Fruit fly (Drosophila melanogaster): ENCODE results near the gene Ctps.

The Ctps gene

dm6 chr3L:15072149-15072548, 25.6 kb upstream of the Ctps start (continued):
- no peak for TF ChIP-seq ind (GFP tag; optimal IDR thresholded peaks at IDR 0.05)
- TF ChIP-seq CG3838 (GFP tag; optimal IDR thresholded peaks at IDR 0.05): no peak
- no peak for TF ChIP-seq sisA (GFP tag; IDR thresholded peaks at IDR 0.05)
- peak; percentile 17 for TF ChIP-seq BEAF-32 (GFP tag; optimal IDR thresholded peaks at IDR 0.05)
- TF ChIP-seq CG7839 (tag; optimal IDR thresholded peaks at IDR 0.05): no peak
- TF ChIP-seq CkIIα-i1 (GFP tag; IDR thresholded peaks at IDR 0.05): no peak
- TF ChIP-seq CG13424 (tag; optimal IDR thresholded peaks at IDR 0.05): no peak
- TF ChIP-seq CG3847 (GFP tag; IDR thresholded peaks at IDR 0.05): no peak
- no peak for TF ChIP-seq nmo (GFP tag; optimal IDR thresholded peaks at IDR 0.05)
- TF ChIP-seq CG2116 (GFP tag; optimal IDR thresholded peaks at IDR 0.05): no peak
- TF ChIP-seq NC2β (GFP tag; optimal IDR thresholded peaks at IDR 0.05): no peak
- no peak for TF ChIP-seq Fer1 (GFP tag; optimal IDR thresholded peaks at IDR 0.05)
- TF ChIP-seq CTCF (GFP tag; optimal IDR thresholded peaks at IDR 0.05): peak; percentile 77
- no peak for TF ChIP-seq kay (GFP tag; optimal IDR thresholded peaks at IDR 0.05)
- TF ChIP-seq trem (tag; optimal IDR thresholded peaks at IDR 0.05): no peak
- TF ChIP-seq ATbp (GFP tag; optimal IDR thresholded peaks at IDR 0.05): no peak
- TF ChIP-seq CG10959 (GFP tag; IDR thresholded peaks at IDR 0.05): no peak
- no peak for TF ChIP-seq pfk (GFP tag; optimal IDR thresholded peaks at IDR 0.05)
- TF ChIP-seq sqz (GFP tag; optimal IDR thresholded peaks at IDR 0.05): no peak
- TF ChIP-seq CG18764 (GFP tag; optimal IDR thresholded peaks at IDR 0.05): no peak
- peak; percentile 42; the same call in 1 of the 2 replicates for TF ChIP-seq E2f2 (GFP tag; IDR thresholded peaks at IDR 0.05)
- no peak for TF ChIP-seq HLHmδ (GFP tag; optimal IDR thresholded peaks at IDR 0.05)
- no peak for TF ChIP-seq Taf1 (GFP tag; IDR thresholded peaks at IDR 0.05)
- 0 out of 2 replicates have a peak, but pooled peaks have one; percentile 25 for TF ChIP-seq nerfin-2 (GFP tag; IDR thresholded peaks at IDR 0.05; ENCODE audit: partially characterized antibody)
- no peak for TF ChIP-seq Bteb2 (GFP tag; optimal IDR thresholded peaks at IDR 0.05)
- no peak for TF ChIP-seq Vsx1 (GFP tag; optimal IDR thresholded peaks at IDR 0.05)
- no peak for TF ChIP-seq org-1 (GFP tag; optimal IDR thresholded peaks at IDR 0.05)
- no peak for TF ChIP-seq Hmx (GFP tag; optimal IDR thresholded peaks at IDR 0.05)
- no peak for TF ChIP-seq insv (GFP tag; optimal IDR thresholded peaks at IDR 0.05)
- TF ChIP-seq sr (GFP tag; IDR thresholded peaks at IDR 0.05): no peak
- no peak for TF ChIP-seq Mad (GFP tag; optimal IDR thresholded peaks at IDR 0.05)
- TF ChIP-seq CG6765 (GFP tag; optimal IDR thresholded peaks at IDR 0.05): no peak
- no peak for TF ChIP-seq CG4328 (GFP tag; optimal IDR thresholded peaks at IDR 0.05)
- TF ChIP-seq HmgD (GFP tag; optimal IDR thresholded peaks at IDR 0.05): peak; percentile 0
- no peak for TF ChIP-seq CG30020 (tag; optimal IDR thresholded peaks at IDR 0.05)
- no peak for TF ChIP-seq wek (GFP tag; optimal IDR thresholded peaks at IDR 0.05)
- TF ChIP-seq CG2199 (GFP tag; IDR thresholded peaks at IDR 0.05): 0 out of 3 replicates have a peak, but pooled peaks have one; percentile 52
- 0 out of 2 replicates have a peak, but pooled peaks have one; percentile 10 for TF ChIP-seq CG32532 (GFP tag; IDR thresholded peaks at IDR 0.05)
- TF ChIP-seq CG11456 (GFP tag; IDR thresholded peaks at IDR 0.05): no peak
- no peak for TF ChIP-seq CG9609 (GFP tag; optimal IDR thresholded peaks at IDR 0.05)
- TF ChIP-seq pita (GFP tag; optimal IDR thresholded peaks at IDR 0.05): peak; percentile 67
- no peak for TF ChIP-seq Dip3 (GFP tag; optimal IDR thresholded peaks at IDR 0.05)
- TF ChIP-seq Trl (optimal IDR thresholded peaks at IDR 0.05): peak; percentile 32 to 37
- TF ChIP-seq Trl (GFP tag; optimal IDR thresholded peaks at IDR 0.05): no peak
- no peak for TF ChIP-seq Oli (tag; optimal IDR thresholded peaks at IDR 0.05)
- TF ChIP-seq gfzf (GFP tag; optimal IDR thresholded peaks at IDR 0.05): peak; percentile 25
- TF ChIP-seq CG9727 (GFP tag; optimal IDR thresholded peaks at IDR 0.05): no peak
- TF ChIP-seq CG31441 (GFP tag; IDR thresholded peaks at IDR 0.05): no peak
- no peak for TF ChIP-seq yki (optimal IDR thresholded peaks at IDR 0.05)
- TF ChIP-seq CG13296 (GFP tag; optimal IDR thresholded peaks at IDR 0.05): no peak
- no peak for TF ChIP-seq CG10979 (tag; optimal IDR thresholded peaks at IDR 0.05)
- no peak for TF ChIP-seq ems (GFP tag; optimal IDR thresholded peaks at IDR 0.05)
- TF ChIP-seq usp (GFP tag; optimal IDR thresholded peaks at IDR 0.05): no peak

Data from whole organism, embryonic.